Worm (Caenorhabditis elegans): ENCODE data around the gene swsn-6.

DNA sequence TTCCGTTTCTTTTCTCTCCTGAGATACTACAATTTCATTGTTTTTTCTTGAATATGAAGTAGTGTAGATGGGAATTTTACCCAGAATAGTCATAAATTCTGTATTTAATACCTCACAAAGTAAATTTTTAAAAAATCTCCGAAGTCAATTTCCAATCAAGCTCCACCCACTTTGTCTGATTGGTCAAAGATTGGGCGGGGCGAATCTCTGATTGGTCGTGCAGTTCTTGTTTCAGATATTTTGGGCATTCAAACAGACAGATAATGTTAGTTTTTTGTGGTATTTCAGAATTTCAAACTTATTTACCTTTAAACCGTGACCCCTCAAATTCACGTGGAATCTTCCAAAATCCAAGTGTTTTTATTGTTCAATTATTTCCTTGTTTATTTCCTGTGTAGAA, 34.3 kb upstream of the swsn-6 start, which contains the start of gene F41H10.5:
- TF ChIP-seq W03F9.2 (tag; optimal IDR thresholded peaks at IDR 0.05) (no peak), dao-5 (tag; optimal IDR thresholded peaks at IDR 0.05) (no peak), him-1 (tag; optimal IDR thresholded peaks at IDR 0.05) (no peak)

Data from whole organism, L4/young adult.